Fruit fly (Drosophila melanogaster) whole organism, embryonic: ENCODE measurements around the gene CG7065.

Experiments used
- CG10147 ChIP-seq: fragments of 200-800 bp; sonication (Bioruptor generic); optimal IDR thresholded peaks from 2 replicates; lab custom pipeline; 2019; ENCODE audit warnings: missing biosample characterization, mild to moderate bottlenecking, missing genetic modification characterization, moderate library complexity
- CG14441 ChIP-seq: fragments of 200-800 bp; sonication (Bioruptor generic); IDR thresholded peaks from 2 replicates; pipeline ENCODE4 v1.3.6; 2022; ENCODE audit warnings: missing biosample characterization, missing genetic modification characterization
- CG15479 ChIP-seq: fragments of 200-800 bp; sonication (Bioruptor generic); optimal IDR thresholded peaks from 3 replicates; lab custom pipeline; 2019; ENCODE audit warnings: missing biosample characterization, mild to moderate bottlenecking, missing genetic modification characterization, moderate library complexity
- CG16815 ChIP-seq: fragments of 200-800 bp; sonication (Bioruptor generic); optimal IDR thresholded peaks from 3 replicates; lab custom pipeline; 2017; ENCODE audit warnings: missing biosample characterization, mild to moderate bottlenecking, missing genetic modification characterization
- CG17359 ChIP-seq: fragments of 200-800 bp; sonication (Bioruptor generic); optimal IDR thresholded peaks from 3 replicates; lab custom pipeline; 2018; ENCODE audit warnings: missing biosample characterization, mild to moderate bottlenecking, missing genetic modification characterization, moderate library complexity
- CG1792 ChIP-seq: fragments of 200-800 bp; sonication (Bioruptor generic); optimal IDR thresholded peaks from 2 replicates; lab custom pipeline; 2016; ENCODE audit warnings: missing biosample characterization, missing genetic modification characterization
- CG18619 ChIP-seq: fragments of 200-800 bp; sonication (Bioruptor generic); optimal IDR thresholded peaks from 3 replicates; lab custom pipeline; 2017; ENCODE audit warnings: missing biosample characterization, mild to moderate bottlenecking, missing genetic modification characterization
- CG2199 ChIP-seq: fragments of 200-800 bp; sonication (Bioruptor generic); IDR thresholded peaks from 3 replicates; pipeline ENCODE4 v1.3.6; 2022; ENCODE audit warnings: missing biosample characterization, missing genetic modification characterization
- CG2875 ChIP-seq: fragments of 200-800 bp; sonication (Bioruptor generic); optimal IDR thresholded peaks from 2 replicates; lab custom pipeline; 2017; ENCODE audit warnings: missing biosample characterization, mild to moderate bottlenecking, missing genetic modification characterization, missing genetic modification reagents
- CG3163 ChIP-seq: fragments of 200-800 bp; sonication (Bioruptor generic); optimal IDR thresholded peaks from 3 replicates; lab custom pipeline; 2016; ENCODE audit warnings: missing biosample characterization, missing genetic modification characterization
- CG33557 ChIP-seq: fragments of 200-800 bp; sonication (Bioruptor generic); optimal IDR thresholded peaks from 2 replicates; lab custom pipeline; 2019; ENCODE audit warnings: missing biosample characterization, mild to moderate bottlenecking, missing genetic modification characterization, moderate library complexity
- CG3838 ChIP-seq: fragments of 200-800 bp; sonication (Bioruptor generic); optimal IDR thresholded peaks from 3 replicates; lab custom pipeline; 2016; ENCODE audit warnings: missing biosample characterization, missing genetic modification characterization
- CG43689 ChIP-seq: fragments of 200-800 bp; sonication (Bioruptor generic); IDR thresholded peaks from 2 replicates; pipeline ENCODE4 v1.3.6; 2022; ENCODE audit warnings: missing biosample characterization, missing genetic modification characterization
- CG7271 ChIP-seq: fragments of 200-800 bp; sonication (Bioruptor generic); optimal IDR thresholded peaks from 2 replicates; lab custom pipeline; 2018; ENCODE audit warnings: missing biosample characterization, mild to moderate bottlenecking, missing genetic modification characterization, moderate library complexity
- CG7928 ChIP-seq: fragments of 200-800 bp; sonication (Bioruptor generic); optimal IDR thresholded peaks from 2 replicates; lab custom pipeline; 2017; ENCODE audit warnings: missing biosample characterization, mild to moderate bottlenecking, missing genetic modification characterization
- CG8944 ChIP-seq: fragments of 200-800 bp; sonication (Bioruptor generic); optimal IDR thresholded peaks from 3 replicates; lab custom pipeline; 2016; ENCODE audit warnings: missing biosample characterization, missing genetic modification characterization
- CG9609 ChIP-seq: fragments of 200-800 bp; sonication (Bioruptor generic); optimal IDR thresholded peaks from 3 replicates; lab custom pipeline; 2016; ENCODE audit warnings: missing biosample characterization, missing genetic modification characterization
- CkIIα-i1 ChIP-seq: fragments of 200-800 bp; sonication (Bioruptor generic); IDR thresholded peaks from 2 replicates; pipeline ENCODE4 v1.3.6; 2022; ENCODE audit warnings: missing biosample characterization, missing genetic modification characterization
- Dip2 ChIP-seq: fragments of 200-800 bp; sonication (Bioruptor generic); IDR thresholded peaks from 2 replicates; pipeline ENCODE4 v1.3.6; 2022; ENCODE audit warnings: missing biosample characterization, missing genetic modification characterization
- Dref ChIP-seq: fragments of 200-800 bp; sonication (Bioruptor generic); IDR thresholded peaks from 2 replicates; pipeline ENCODE4 v1.3.6; 2022; ENCODE audit warnings: missing biosample characterization, missing genetic modification characterization
- Ets97D ChIP-seq: fragments of 200-800 bp; sonication (Bioruptor generic); optimal IDR thresholded peaks from 3 replicates; lab custom pipeline; 2016; ENCODE audit warnings: missing biosample characterization, missing genetic modification characterization
- HLH3B ChIP-seq: fragments of 200-800 bp; sonication (Bioruptor generic); IDR thresholded peaks from 2 replicates; pipeline ENCODE4 v1.3.6; 2022; ENCODE audit warnings: missing biosample characterization, missing genetic modification characterization
- HLH4C ChIP-seq: fragments of 200-800 bp; sonication (Bioruptor generic); IDR thresholded peaks from 3 replicates; pipeline ENCODE4 v1.3.6; 2022; ENCODE audit warnings: missing biosample characterization, missing genetic modification characterization; ENCODE audit not compliant: partially characterized antibody
- Hey ChIP-seq: fragments of 200-800 bp; sonication (Bioruptor generic); optimal IDR thresholded peaks from 3 replicates; lab custom pipeline; 2018; ENCODE audit warnings: missing biosample characterization, mild to moderate bottlenecking, missing genetic modification characterization
- HmgD ChIP-seq: fragments of 200-800 bp; sonication (Bioruptor generic); optimal IDR thresholded peaks from 3 replicates; lab custom pipeline; 2016; ENCODE audit warnings: missing biosample characterization, missing genetic modification characterization
- NK7.1 ChIP-seq: fragments of 200-800 bp; sonication (Bioruptor generic); optimal IDR thresholded peaks from 3 replicates; lab custom pipeline; 2016; ENCODE audit warnings: missing biosample characterization, missing genetic modification characterization
- Ptx1 ChIP-seq: fragments of 200-800 bp; sonication (Bioruptor generic); IDR thresholded peaks from 2 replicates; pipeline ENCODE4 v1.3.6; 2022; ENCODE audit warnings: missing biosample characterization, missing genetic modification characterization
- Sox102F ChIP-seq: fragments of 200-800 bp; sonication (Bioruptor generic); optimal IDR thresholded peaks from 2 replicates; lab custom pipeline; 2018; ENCODE audit warnings: missing biosample characterization, mild to moderate bottlenecking, missing genetic modification characterization, moderate library complexity
- Stat92E ChIP-seq, 3 experiments: fragments of >200 bp in 2 of 3; fragments of 200-800 bp in 1 of 3; sonication (Bioruptor generic) in 1 of 3; optimal IDR thresholded peaks; 2 replicates each; lab custom pipeline; 2017 to 2019; ENCODE audit warnings: missing biosample characterization in 3 of 3, missing genetic modification characterization in 3 of 3, mild to moderate bottlenecking in 1 of 3, moderate library complexity in 1 of 3
- Usf ChIP-seq: fragments of 200-800 bp; sonication (Bioruptor generic); optimal IDR thresholded peaks from 2 replicates; lab custom pipeline; 2017; ENCODE audit warnings: missing genotype, missing biosample characterization, missing genetic modification characterization
- ac ChIP-seq: fragments of 200-800 bp; sonication (Bioruptor generic); optimal IDR thresholded peaks from 3 replicates; lab custom pipeline; 2017; ENCODE audit warnings: missing biosample characterization, mild to moderate bottlenecking, missing genetic modification characterization
- btn ChIP-seq: fragments of 200-800 bp; sonication (Bioruptor generic); optimal IDR thresholded peaks from 2 replicates; lab custom pipeline; 2016; ENCODE audit warnings: missing biosample characterization, missing genetic modification characterization
- dati ChIP-seq: fragments of 200-800 bp; sonication (Bioruptor generic); IDR thresholded peaks from 2 replicates; pipeline ENCODE4 v1.3.6; 2022; ENCODE audit warnings: missing biosample characterization, missing genetic modification characterization
- en ChIP-seq: fragments of 200-800 bp; sonication (Bioruptor generic); optimal IDR thresholded peaks from 2 replicates; lab custom pipeline; 2016; ENCODE audit warnings: missing biosample characterization, missing genetic modification characterization
- exex ChIP-seq: fragments of 200-800 bp; sonication (Bioruptor generic); optimal IDR thresholded peaks from 4 replicates; lab custom pipeline; 2018; ENCODE audit warnings: missing biosample characterization, mild to moderate bottlenecking, missing genetic modification characterization, moderate library complexity
- gt ChIP-seq: fragments of 200-800 bp; sonication (Bioruptor generic); IDR thresholded peaks from 2 replicates; pipeline ENCODE4 v1.3.6; 2022; ENCODE audit warnings: missing biosample characterization, missing genetic modification characterization
- her ChIP-seq: fragments of 200-800 bp; sonication (Bioruptor generic); optimal IDR thresholded peaks from 2 replicates; lab custom pipeline; 2016; ENCODE audit warnings: missing biosample characterization, missing genetic modification characterization
- hkb ChIP-seq, 2 experiments: fragments of 200-800 bp in 1 of 2; fragments of >200 bp in 1 of 2; sonication (Bioruptor generic) in 1 of 2; IDR thresholded peaks in 1 of 2; optimal IDR thresholded peaks in 1 of 2; 2 replicates each; pipeline versions ENCODE4 v1.3.6 to Lab custom; 2017 to 2022; ENCODE audit warnings: missing biosample characterization in 1 of 2, missing genetic modification characterization in 1 of 2
- hth ChIP-seq: fragments of >200 bp; optimal IDR thresholded peaks from 2 replicates; lab custom pipeline; 2017; ENCODE audit warnings: inconsistent platforms
- jumu ChIP-seq: fragments of 200-800 bp; sonication (Bioruptor generic); optimal IDR thresholded peaks from 3 replicates; lab custom pipeline; 2016; ENCODE audit warnings: missing biosample characterization, missing genetic modification characterization
- knrl ChIP-seq: fragments of 200-800 bp; sonication (Bioruptor generic); IDR thresholded peaks from 3 replicates; pipeline ENCODE4 v1.3.6; 2022; ENCODE audit warnings: missing biosample characterization, missing genetic modification characterization; ENCODE audit not compliant: partially characterized antibody
- pb ChIP-seq: fragments of 200-800 bp; sonication (Bioruptor generic); optimal IDR thresholded peaks from 3 replicates; lab custom pipeline; 2016; ENCODE audit warnings: missing biosample characterization, missing genetic modification characterization
- pfk ChIP-seq: fragments of 200-800 bp; sonication (Bioruptor generic); optimal IDR thresholded peaks from 2 replicates; lab custom pipeline; 2018; ENCODE audit warnings: missing biosample characterization, mild to moderate bottlenecking, missing genetic modification characterization, moderate library complexity
- ranshi ChIP-seq: fragments of 200-800 bp; sonication (Bioruptor generic); IDR thresholded peaks from 2 replicates; pipeline ENCODE4 v1.3.6; 2022; ENCODE audit warnings: missing biosample characterization, missing genetic modification characterization
- sens-2 ChIP-seq: fragments of 200-800 bp; sonication (Bioruptor generic); IDR thresholded peaks from 2 replicates; pipeline ENCODE4 v1.3.6; 2022; ENCODE audit warnings: missing biosample characterization, missing genetic modification characterization
- sima ChIP-seq: fragments of 200-800 bp; sonication (Bioruptor generic); optimal IDR thresholded peaks from 2 replicates; lab custom pipeline; 2016; ENCODE audit warnings: missing biosample characterization, missing genetic modification characterization
- sqz ChIP-seq: fragments of 200-800 bp; sonication (Bioruptor generic); optimal IDR thresholded peaks from 3 replicates; lab custom pipeline; 2018; ENCODE audit warnings: missing biosample characterization, mild to moderate bottlenecking, missing genetic modification characterization
- tup ChIP-seq: fragments of 200-800 bp; sonication (Bioruptor generic); optimal IDR thresholded peaks from 2 replicates; lab custom pipeline; 2016; ENCODE audit warnings: missing biosample characterization, mild to moderate bottlenecking, missing genetic modification characterization, moderate library complexity
- wek ChIP-seq: fragments of 200-800 bp; sonication (Bioruptor generic); optimal IDR thresholded peaks from 3 replicates; lab custom pipeline; 2018; ENCODE audit warnings: missing biosample characterization, mild to moderate bottlenecking, missing genetic modification characterization, moderate library complexity
- wor ChIP-seq: fragments of 200-800 bp; sonication (Bioruptor generic); IDR thresholded peaks from 2 replicates; pipeline ENCODE4 v1.3.6; 2022; ENCODE audit warnings: missing biosample characterization, missing genetic modification characterization
- zfh1 ChIP-seq: fragments of 200-800 bp; sonication (Bioruptor generic); IDR thresholded peaks from 3 replicates; pipeline ENCODE4 v1.3.6; 2022; ENCODE audit warnings: missing biosample characterization, missing genetic modification characterization

The CG7065 gene

dm6 chrX:9152127-9152598, 9.9 kb downstream of the CG7065 start (continued):
- TF ChIP-seq gt (GFP tag; lab: Robert Waterston, UW) (no peak), CG1792 (GFP tag; lab: Kevin White, UChicago) (no peak), CG17359 (tag; lab: Kevin White, UChicago) (peak; percentile 32), ranshi (GFP tag; lab: Robert Waterston, UW) (peak; percentile 5; the same call in 1 of the 2 replicates), CkIIα-i1 (GFP tag; lab: Robert Waterston, UW) (no peak), Hey (no peak), Ptx1 (peak; percentile 57; the same call in 1 of the 2 replicates), CG15479 (GFP tag; lab: Kevin White, UChicago) (no peak), HLH4C (0 out of 3 replicates have a peak, but pooled peaks have one; percentile 29), CG8944 (GFP tag; lab: Kevin White, UChicago) (no peak), sqz (GFP tag; lab: Kevin White, UChicago) (peak; percentile 83), wor (GFP tag; lab: Robert Waterston, UW) (no peak), CG14441 (GFP tag; lab: Robert Waterston, UW) (peak; percentile 53), sens-2 (GFP tag; lab: Robert Waterston, UW) (0 out of 2 replicates have a peak, but pooled peaks have one; percentile 30), zfh1 (peak; percentile 49; the same call in 1 of the 3 replicates), sima (GFP tag; lab: Kevin White, UChicago) (no peak), CG3163 (GFP tag; lab: Kevin White, UChicago) (no peak), hth (lab: Kevin White, UChicago) (no peak), btn (no peak), CG16815 (no peak), CG2875 (no peak), HmgD (GFP tag; lab: Kevin White, UChicago) (peak; percentile 44), en (no peak), CG7271 (tag; lab: Kevin White, UChicago) (no peak), NK7.1 (GFP tag; lab: Kevin White, UChicago) (no peak), dati (GFP tag; lab: Robert Waterston, UW) (no peak), exex (tag; lab: Kevin White, UChicago) (peak; percentile 22), Dip2 (peak; percentile 69; the same call in 1 of the 2 replicates), CG18619 (GFP tag; lab: Kevin White, UChicago) (no peak), CG10147 (no peak), pb (no peak), CG9609 (GFP tag; lab: Kevin White, UChicago) (no peak), pfk (GFP tag; lab: Kevin White, UChicago) (no peak), tup (GFP tag; lab: Kevin White, UChicago) (no peak), hkb (optimal IDR thresholded peaks at IDR 0.05; lab: Kevin White, UChicago) (no peak), hkb (GFP tag; IDR thresholded peaks at IDR 0.05; lab: Robert Waterston, UW) (peak; percentile 54), knrl (GFP tag; lab: Robert Waterston, UW) (no peak), CG43689 (GFP tag; lab: Robert Waterston, UW) (no peak), Stat92E (GFP tag; optimal IDR thresholded peaks at IDR 0.05; lab: Kevin White, UChicago) (peak in 1 of 3 experiments; percentile 17), CG7928 (GFP tag; lab: Kevin White, UChicago) (no peak), Sox102F (GFP tag; lab: Kevin White, UChicago) (no peak), CG33557 (GFP tag; lab: Kevin White, UChicago) (peak; percentile 44), ac (GFP tag; lab: Kevin White, UChicago) (no peak), HLH3B (GFP tag; lab: Robert Waterston, UW) (peak; percentile 53; the same call in 1 of the 2 replicates), Ets97D (peak; percentile 15), Dref (GFP tag; lab: Robert Waterston, UW) (no peak), Usf (GFP tag; lab: Kevin White, UChicago) (no peak), CG2199 (GFP tag; lab: Robert Waterston, UW) (0 out of 3 replicates have a peak, but pooled peaks have one; percentile 62), wek (no peak), her (GFP tag; lab: Kevin White, UChicago) (peak; percentile 29), CG3838 (GFP tag; lab: Kevin White, UChicago) (no peak), jumu (GFP tag; lab: Kevin White, UChicago) (no peak)
